Fruit fly (Drosophila melanogaster): ENCODE data around the gene ATPsynepsilonL.

- TF ChIP-seq CG3919 (GFP tag; optimal IDR thresholded peaks at IDR 0.05) (no peak), Lpt (GFP tag; optimal IDR thresholded peaks at IDR 0.05) (no peak), CG16779 (tag; optimal IDR thresholded peaks at IDR 0.05) (no peak), topi (GFP tag; optimal IDR thresholded peaks at IDR 0.05) (no peak), lz (GFP tag; optimal IDR thresholded peaks at IDR 0.05) (no peak), CG3032 (tag; optimal IDR thresholded peaks at IDR 0.05) (no peak), Eip93F (GFP tag; optimal IDR thresholded peaks at IDR 0.05) (no peak), Blimp-1 (GFP tag; optimal IDR thresholded peaks at IDR 0.05) (no peak), Gug (GFP tag; IDR thresholded peaks at IDR 0.05) (no peak), Eip75B (GFP tag; optimal IDR thresholded peaks at IDR 0.05) (no peak), Hr38 (GFP tag; optimal IDR thresholded peaks at IDR 0.05) (no peak)
Observed at dm6 chr3R:10138900-10139299, 17.3 kb downstream of the ATPsynepsilonL start.
